Worm (Caenorhabditis elegans) whole organism, L4 larva: ENCODE measurements around the gene saeg-1.

Experiments
- F37D6.2 ChIP-seq: sonication (generic microtip); optimal IDR thresholded peaks from 2 replicates; lab custom pipeline; 2016; ENCODE audit warnings: mild to moderate bottlenecking, missing genetic modification characterization, missing compliant biosample characterization
- T20F7.1 ChIP-seq: fragments of 200-800 bp; sonication (Bioruptor generic); optimal IDR thresholded peaks from 2 replicates; lab custom pipeline; 2018; ENCODE audit warnings: mild to moderate bottlenecking, missing genetic modification characterization, missing compliant biosample characterization
- aha-1 ChIP-seq: fragments of 150-350 bp; peaks from one replicate; lab custom pipeline; 2014; ENCODE audit warnings: missing biosample characterization, missing genetic modification characterization
- aly-2 ChIP-seq: sonication (generic microtip); optimal IDR thresholded peaks from 2 replicates; lab custom pipeline; 2018; ENCODE audit warnings: missing biosample characterization, missing genetic modification characterization
- ama-1 ChIP-seq: fragments of 150-350 bp; optimal IDR thresholded peaks from 2 replicates; lab custom pipeline; 2014; ENCODE audit warnings: inconsistent platforms, mixed read lengths
- daf-16 ChIP-seq, 3 experiments: sonication (generic microtip); optimal IDR thresholded peaks; 2 replicates each; lab custom pipeline; 2016 to 2017; ENCODE audit warnings: missing genetic modification characterization in 3 of 3, missing genetic modification reagents in 3 of 3, mild to moderate bottlenecking in 2 of 3, missing compliant biosample characterization in 2 of 3, missing biosample characterization in 1 of 3, moderate library complexity in 1 of 3
- dpl-1 ChIP-seq: fragments of 150-350 bp; optimal IDR thresholded peaks from 2 replicates; lab custom pipeline; 2014; ENCODE audit warnings: missing biosample characterization, missing genetic modification reagents, missing genetic modification characterization
- duxl-1 ChIP-seq: sonication (generic microtip); optimal IDR thresholded peaks from 2 replicates; lab custom pipeline; 2016; ENCODE audit warnings: mild to moderate bottlenecking, missing genetic modification characterization, moderate library complexity, missing compliant biosample characterization; ENCODE audit not compliant: poor library complexity
- dve-1 ChIP-seq: sonication (generic microtip); optimal IDR thresholded peaks from 2 replicates; lab custom pipeline; 2017; ENCODE audit warnings: antibody characterized with exemption, mild to moderate bottlenecking, missing genetic modification characterization, missing compliant biosample characterization; ENCODE audit not compliant: insufficient read depth
- fos-1 ChIP-seq: fragments of 150-350 bp; optimal IDR thresholded peaks from 2 replicates; lab custom pipeline; 2014; ENCODE audit warnings: missing biosample characterization, missing genetic modification characterization
- hif-1 ChIP-seq, 2 experiments: sonication (generic microtip); optimal IDR thresholded peaks; 2 replicates each; lab custom pipeline; 2016 to 2017; ENCODE audit warnings: missing compliant biosample characterization in 2 of 2, missing genetic modification characterization in 2 of 2, missing genetic modification reagents in 2 of 2, missing genotype in 2 of 2, mild to moderate bottlenecking in 1 of 2
- hlh-30 ChIP-seq: sonication (generic microtip); optimal IDR thresholded peaks from 2 replicates; lab custom pipeline; 2017; ENCODE audit warnings: antibody characterized with exemption, mild to moderate bottlenecking, missing genetic modification characterization, missing compliant biosample characterization; ENCODE audit not compliant: insufficient read depth
- jun-1 ChIP-seq: fragments of 150-350 bp; optimal IDR thresholded peaks from 2 replicates; lab custom pipeline; 2014; ENCODE audit warnings: missing biosample characterization, missing genetic modification reagents, missing genetic modification characterization
- lim-7 ChIP-seq: fragments of 200-800 bp; sonication (Bioruptor generic); IDR thresholded peaks from 2 replicates; pipeline ENCODE4 v1.3.6; 2022; ENCODE audit warnings: missing genetic modification characterization, missing compliant biosample characterization
- lin-13 ChIP-seq: fragments of 150-350 bp; optimal IDR thresholded peaks from 2 replicates; lab custom pipeline; 2014; ENCODE audit warnings: missing biosample characterization, missing genetic modification reagents, missing genetic modification characterization
- lin-38 ChIP-seq: fragments of 200-800 bp; sonication (Bioruptor generic); IDR thresholded peaks from 2 replicates; pipeline ENCODE4 v1.3.6; 2022; ENCODE audit warnings: missing genetic modification reagents, missing genetic modification characterization, missing compliant biosample characterization
- madf-9 ChIP-seq: fragments of 200-800 bp; sonication (Bioruptor generic); conservative IDR thresholded peaks from 2 replicates; pipeline ENCODE4 v1.3.6; 2022; ENCODE audit warnings: missing genetic modification reagents, missing genetic modification characterization, missing compliant biosample characterization
- mdl-1 ChIP-seq, 2 experiments: fragments of 150-350 bp in 1 of 2; sonication (generic microtip) in 1 of 2; optimal IDR thresholded peaks; 2 replicates each; lab custom pipeline; 2014 to 2017; ENCODE audit warnings: missing biosample characterization in 2 of 2, missing genetic modification characterization in 2 of 2
- mep-1 ChIP-seq: fragments of 150-350 bp; sonication (generic microtip); optimal IDR thresholded peaks from 3 replicates; lab custom pipeline; 2014; ENCODE audit warnings: missing biosample characterization, missing genetic modification characterization
- mes-2 ChIP-seq: sonication (generic microtip); optimal IDR thresholded peaks from 2 replicates; lab custom pipeline; 2016; ENCODE audit warnings: missing genotype, mild to moderate bottlenecking, missing genetic modification characterization, missing compliant biosample characterization; ENCODE audit not compliant: poor library complexity, severe bottlenecking
- mxl-3 ChIP-seq: fragments of 200-800 bp; sonication (Bioruptor generic); optimal IDR thresholded peaks from 2 replicates; lab custom pipeline; 2018; ENCODE audit warnings: mild to moderate bottlenecking, missing genetic modification characterization, missing compliant biosample characterization
- nhr-10 ChIP-seq: fragments of 150-350 bp; optimal IDR thresholded peaks from 2 replicates; lab custom pipeline; 2014; ENCODE audit warnings: missing biosample characterization, missing genetic modification characterization
- nhr-102 ChIP-seq: sonication (generic microtip); optimal IDR thresholded peaks from 2 replicates; lab custom pipeline; 2016; ENCODE audit warnings: mild to moderate bottlenecking, missing genetic modification characterization, moderate library complexity, missing compliant biosample characterization
- nhr-28 ChIP-seq: fragments of 150-350 bp; optimal IDR thresholded peaks from 2 replicates; lab custom pipeline; 2014; ENCODE audit warnings: missing biosample characterization, missing genetic modification characterization
- nhr-76 ChIP-seq: fragments of 150-350 bp; optimal IDR thresholded peaks from 2 replicates; lab custom pipeline; 2014; ENCODE audit warnings: missing biosample characterization, missing genetic modification characterization
- nhr-77 ChIP-seq: fragments of 150-350 bp; optimal IDR thresholded peaks from 2 replicates; lab custom pipeline; 2014; ENCODE audit warnings: missing biosample characterization, missing genetic modification characterization
- pqm-1 ChIP-seq: sonication (generic microtip); optimal IDR thresholded peaks from 2 replicates; lab custom pipeline; 2017; ENCODE audit warnings: missing biosample characterization, missing genetic modification characterization
- snpc-4 ChIP-seq: fragments of 150-350 bp; optimal IDR thresholded peaks from 2 replicates; lab custom pipeline; 2014; ENCODE audit warnings: missing biosample characterization, missing genetic modification characterization
- spr-1 ChIP-seq: sonication (generic microtip); optimal IDR thresholded peaks from 2 replicates; lab custom pipeline; 2016; ENCODE audit warnings: mild to moderate bottlenecking, missing genetic modification characterization, missing compliant biosample characterization
- spr-3 ChIP-seq: fragments of 200-800 bp; sonication (Bioruptor generic); optimal IDR thresholded peaks from 2 replicates; lab custom pipeline; 2018; ENCODE audit warnings: mild to moderate bottlenecking, missing genetic modification characterization, missing compliant biosample characterization
- unc-62 ChIP-seq, 3 experiments: fragments of 150-350 bp in 1 of 3; sonication (generic microtip); optimal IDR thresholded peaks in 2 of 3; peaks in 1 of 3; 1 replicate in 1 of 3; 2 replicates in 2 of 3; lab custom pipeline; 2014 to 2017; ENCODE audit warnings: missing biosample characterization in 3 of 3, missing genetic modification characterization in 3 of 3, missing genetic modification reagents in 3 of 3, missing genotype in 1 of 3
- zip-11 ChIP-seq: fragments of 200-800 bp; sonication (Bioruptor generic); IDR thresholded peaks from 2 replicates; pipeline ENCODE4 v1.3.6; 2022; ENCODE audit warnings: missing genetic modification characterization, missing compliant biosample characterization
- zip-2 ChIP-seq: fragments of 150-350 bp; optimal IDR thresholded peaks from 2 replicates; lab custom pipeline; 2014; ENCODE audit warnings: missing biosample characterization, missing genetic modification characterization

The saeg-1 gene

ce11 chrV:10890980-10891379, 25.5 kb upstream of the saeg-1 start, which contains the start of gene F32D8.12 (continued):
- peak; percentile 73 for TF ChIP-seq nhr-28 (tag; lab: Kevin White, UChicago)
- TF ChIP-seq mes-2 (tag; lab: Kevin White, UChicago) = peak; percentile 59
- peak in 1 of 2 experiments; percentile 97 for TF ChIP-seq unc-62 (GFP tag; optimal IDR thresholded peaks at IDR 0.05 in 1 of 2; lab: Kevin White, UChicago)
- no peak for TF ChIP-seq unc-62 (tag; optimal IDR thresholded peaks at IDR 0.05; lab: Kevin White, UChicago)
- peak in 1 of 2 experiments; percentile 42 for TF ChIP-seq mdl-1 (tag; optimal IDR thresholded peaks at IDR 0.05; lab: Kevin White, UChicago)
- peak; percentile 48; the same call in 1 of the 2 replicates for TF ChIP-seq lin-38 (GFP tag; lab: Robert Waterston, UW)
- TF ChIP-seq madf-9 (GFP tag; lab: Robert Waterston, UW) = no peak
- no peak for TF ChIP-seq zip-11 (GFP tag; lab: Robert Waterston, UW)
- no peak for TF ChIP-seq spr-1 (tag; lab: Kevin White, UChicago)
- peak; percentile 61 for TF ChIP-seq dve-1 (tag; lab: Kevin White, UChicago)
- TF ChIP-seq nhr-76 (tag; lab: Kevin White, UChicago) = no peak
- TF ChIP-seq nhr-10 = peak; percentile 56
- peak; percentile 39 for TF ChIP-seq hlh-30 (tag; lab: Kevin White, UChicago)
- peak; percentile 13 for TF ChIP-seq duxl-1 (tag; lab: Kevin White, UChicago)
- no peak for TF ChIP-seq jun-1
- TF ChIP-seq hif-1 (tag; optimal IDR thresholded peaks at IDR 0.05; lab: Kevin White, UChicago) = peak in 1 of 2 experiments; percentile 85
- TF ChIP-seq aha-1 (tag; lab: Kevin White, UChicago) = peak; percentile 56
- peak; percentile 22 for TF ChIP-seq nhr-77 (tag; lab: Kevin White, UChicago)
- peak; percentile 34 for TF ChIP-seq mep-1 (tag; lab: Kevin White, UChicago)

ce11 chrV:10889774-10890173, 24.3 kb upstream of the saeg-1 start:
- TF ChIP-seq mxl-3 (GFP tag; lab: Kevin White, UChicago) (no peak), unc-62 (GFP tag; optimal IDR thresholded peaks at IDR 0.05 in 1 of 2; lab: Kevin White, UChicago) (peak in 1 of 2 experiments; percentile 90), unc-62 (tag; optimal IDR thresholded peaks at IDR 0.05; lab: Kevin White, UChicago) (no peak)

ce11 chrV:10889036-10889435, 23.5 kb upstream of the saeg-1 start, which contains the start of gene F32D8.11:
F32D8.11 (minus strand) TSS chrV:10889136.
- no peak for TF ChIP-seq aly-2 (tag; lab: Kevin White, UChicago)
- no peak for TF ChIP-seq F37D6.2 (tag; lab: Kevin White, UChicago)
- TF ChIP-seq daf-16 (GFP tag; optimal IDR thresholded peaks at IDR 0.05; lab: Kevin White, UChicago) = no peak
- TF ChIP-seq daf-16 (tag; optimal IDR thresholded peaks at IDR 0.05; lab: Kevin White, UChicago) = no peak
- TF ChIP-seq T20F7.1 (GFP tag; lab: Kevin White, UChicago) = no peak
- no peak for TF ChIP-seq spr-3 (GFP tag; lab: Kevin White, UChicago)
- no peak for TF ChIP-seq nhr-76 (tag; lab: Kevin White, UChicago)
- no peak for TF ChIP-seq nhr-102 (tag; lab: Kevin White, UChicago)
- TF ChIP-seq snpc-4 (tag; lab: Kevin White, UChicago) = no peak
- TF ChIP-seq pqm-1 (tag; lab: Kevin White, UChicago) = no peak
- no peak for TF ChIP-seq lim-7 (GFP tag; lab: Robert Waterston, UW)
- no peak for TF ChIP-seq dpl-1
- TF ChIP-seq fos-1 (tag; lab: Kevin White, UChicago) = no peak
- TF ChIP-seq zip-2 = no peak
- no peak for TF ChIP-seq lin-13

- TF ChIP-seq ama-1 (peak; percentile 52), daf-16 (GFP tag; optimal IDR thresholded peaks at IDR 0.05; lab: Kevin White, UChicago) (no peak), daf-16 (tag; optimal IDR thresholded peaks at IDR 0.05; lab: Kevin White, UChicago) (peak; percentile 15), jun-1 (no peak)
Observed at ce11 chrV:10888153-10888552, 22.7 kb upstream of the saeg-1 start.
